Fruit fly (Drosophila melanogaster): ENCODE measurements around the gene CG14137.

CG14137 gene

dm6 chr3L:11554338-11554737 is 45.5 kb downstream of the CG14137 start (continued):
- peak; percentile 96 for TF ChIP-seq CG2712 (tag; optimal IDR thresholded peaks at IDR 0.05)
- peak; percentile 61 for TF ChIP-seq CG3838 (GFP tag; optimal IDR thresholded peaks at IDR 0.05)
- peak; percentile 73 for TF ChIP-seq dysf (GFP tag; IDR thresholded peaks at IDR 0.05)
- TF ChIP-seq B-H1 (GFP tag; IDR thresholded peaks at IDR 0.05), result peak; percentile 56; the same call in 1 of the 3 replicates
- TF ChIP-seq gcm2 (GFP tag; optimal IDR thresholded peaks at IDR 0.05), result no peak
- no peak for TF ChIP-seq yki (optimal IDR thresholded peaks at IDR 0.05)
- peak in 1 of 2 experiments; percentile 76 for TF ChIP-seq Eip74EF (GFP tag; optimal IDR thresholded peaks at IDR 0.05)
- peak; percentile 48 for TF ChIP-seq CG6654 (GFP tag; optimal IDR thresholded peaks at IDR 0.05)
- TF ChIP-seq CG10274 (GFP tag; optimal IDR thresholded peaks at IDR 0.05), result peak; percentile 31
- TF ChIP-seq CG12391 (tag; optimal IDR thresholded peaks at IDR 0.05), result peak; percentile 90
- TF ChIP-seq Optix (GFP tag; IDR thresholded peaks at IDR 0.05), result peak; percentile 53; the same call in 2 of the 3 replicates
- TF ChIP-seq unc-4 (GFP tag; IDR thresholded peaks at IDR 0.05; ENCODE audit: partially characterized antibody), result no peak
- TF ChIP-seq ash1 (GFP tag; optimal IDR thresholded peaks at IDR 0.05), result no peak
- no peak for TF ChIP-seq Doc3 (GFP tag; IDR thresholded peaks at IDR 0.05; ENCODE audit: partially characterized antibody)
- TF ChIP-seq HHEX (GFP tag; optimal IDR thresholded peaks at IDR 0.05), result peak; percentile 63
- no peak for TF ChIP-seq CG6791 (GFP tag; IDR thresholded peaks at IDR 0.05; ENCODE audit: partially characterized antibody)
- TF ChIP-seq cas (GFP tag; IDR thresholded peaks at IDR 0.05), result no peak
- TF ChIP-seq Abd-B (GFP tag; optimal IDR thresholded peaks at IDR 0.05), result peak; percentile 84
- TF ChIP-seq CG7357 (GFP tag; IDR thresholded peaks at IDR 0.05), result peak; percentile 67; the same call in 2 of the 3 replicates
- peak in 1 of 2 experiments; percentile 63 for TF ChIP-seq crp (GFP tag; optimal IDR thresholded peaks at IDR 0.05)
- no peak for TF ChIP-seq Oaz (GFP tag; IDR thresholded peaks at IDR 0.05)
- peak; percentile 81 for TF ChIP-seq CG17568 (GFP tag; optimal IDR thresholded peaks at IDR 0.05)
- TF ChIP-seq CrebB (tag; optimal IDR thresholded peaks at IDR 0.05), result peak; percentile 40
- peak; percentile 18 for TF ChIP-seq ab (GFP tag; optimal IDR thresholded peaks at IDR 0.05)
- TF ChIP-seq NC2β (GFP tag; optimal IDR thresholded peaks at IDR 0.05), result peak; percentile 88
- TF ChIP-seq CG8765 (GFP tag; IDR thresholded peaks at IDR 0.05), result peak; percentile 88
- TF ChIP-seq Mad (GFP tag; optimal IDR thresholded peaks at IDR 0.05), result peak; percentile 81
- peak; percentile 9 for TF ChIP-seq p53 (GFP tag; optimal IDR thresholded peaks at IDR 0.05)
- peak; percentile 81 for TF ChIP-seq CG11695 (GFP tag; IDR thresholded peaks at IDR 0.05)
- peak; percentile 75 for TF ChIP-seq org-1 (GFP tag; optimal IDR thresholded peaks at IDR 0.05)
- peak; percentile 91 for TF ChIP-seq CG15601 (tag; optimal IDR thresholded peaks at IDR 0.05)
- peak; percentile 86 for TF ChIP-seq Hsf (GFP tag; optimal IDR thresholded peaks at IDR 0.05)
- no peak for TF ChIP-seq Neu2 (GFP tag; optimal IDR thresholded peaks at IDR 0.05; ENCODE audit: borderline replicate concordance)
- TF ChIP-seq CTCF (GFP tag; optimal IDR thresholded peaks at IDR 0.05), result no peak
- peak; percentile 65 for TF ChIP-seq repo (GFP tag; optimal IDR thresholded peaks at IDR 0.05)
- TF ChIP-seq CG1647 (GFP tag; optimal IDR thresholded peaks at IDR 0.05), result peak; percentile 39
- peak; percentile 54 for TF ChIP-seq NfI (GFP tag; optimal IDR thresholded peaks at IDR 0.05)
- TF ChIP-seq Blimp-1 (GFP tag; optimal IDR thresholded peaks at IDR 0.05), result peak; percentile 91
- TF ChIP-seq lbe (GFP tag; optimal IDR thresholded peaks at IDR 0.05), result peak; percentile 15
- TF ChIP-seq pnt (GFP tag; optimal IDR thresholded peaks at IDR 0.05), result peak; percentile 66
- no peak for TF ChIP-seq Hey (tag; optimal IDR thresholded peaks at IDR 0.05)
- peak; percentile 90 for TF ChIP-seq CG4404 (GFP tag; IDR thresholded peaks at IDR 0.05)
- no peak for TF ChIP-seq CG10543 (GFP tag; optimal IDR thresholded peaks at IDR 0.05)
- no peak for TF ChIP-seq Opbp (GFP tag; IDR thresholded peaks at IDR 0.05; ENCODE audit: partially characterized antibody)
- TF ChIP-seq CG31441 (GFP tag; IDR thresholded peaks at IDR 0.05), result peak; percentile 97
- TF ChIP-seq NC2α (GFP tag; optimal IDR thresholded peaks at IDR 0.05), result no peak
- no peak for TF ChIP-seq ERR (GFP tag; optimal IDR thresholded peaks at IDR 0.05)
- TF ChIP-seq tll (GFP tag; optimal IDR thresholded peaks at IDR 0.05), result peak in 1 of 2 experiments; percentile 53
- TF ChIP-seq PHDP (tag; optimal IDR thresholded peaks at IDR 0.05), result peak; percentile 78
- peak; percentile 57 for TF ChIP-seq CG8388 (GFP tag; optimal IDR thresholded peaks at IDR 0.05)
- no peak for TF ChIP-seq zen2 (GFP tag; IDR thresholded peaks at IDR 0.05; ENCODE audit: partially characterized antibody)

Measured in whole organism, embryonic.